Fruit fly (Drosophila melanogaster): ENCODE results near the gene eIF2D.

dm6 chr3R:29196967-29197611 is 45.5 kb upstream of the eIF2D start, which contains the start of gene CG14515:
- TF ChIP-seq Hr83 (GFP tag; optimal IDR thresholded peaks at IDR 0.05; ENCODE audit: poor library complexity, severe bottlenecking) (no peak), h (GFP tag; optimal IDR thresholded peaks at IDR 0.05) (no peak)
